Fruit fly (Drosophila melanogaster) Kc167 (cell line): ENCODE results near the gene CG44088.

Experiments used
- Myc ChIP-seq: fragments of >200 bp; optimal IDR thresholded peaks from 2 replicates; lab custom pipeline; 2017; ENCODE audit warnings: missing external identifiers
- Sin3A ChIP-seq: fragments of >200 bp; optimal IDR thresholded peaks from 2 replicates; lab custom pipeline; 2018; ENCODE audit warnings: missing external identifiers
- psq ChIP-seq: fragments of >200 bp; optimal IDR thresholded peaks from 2 replicates; lab custom pipeline; 2017; ENCODE audit warnings: missing external identifiers

DNA sequence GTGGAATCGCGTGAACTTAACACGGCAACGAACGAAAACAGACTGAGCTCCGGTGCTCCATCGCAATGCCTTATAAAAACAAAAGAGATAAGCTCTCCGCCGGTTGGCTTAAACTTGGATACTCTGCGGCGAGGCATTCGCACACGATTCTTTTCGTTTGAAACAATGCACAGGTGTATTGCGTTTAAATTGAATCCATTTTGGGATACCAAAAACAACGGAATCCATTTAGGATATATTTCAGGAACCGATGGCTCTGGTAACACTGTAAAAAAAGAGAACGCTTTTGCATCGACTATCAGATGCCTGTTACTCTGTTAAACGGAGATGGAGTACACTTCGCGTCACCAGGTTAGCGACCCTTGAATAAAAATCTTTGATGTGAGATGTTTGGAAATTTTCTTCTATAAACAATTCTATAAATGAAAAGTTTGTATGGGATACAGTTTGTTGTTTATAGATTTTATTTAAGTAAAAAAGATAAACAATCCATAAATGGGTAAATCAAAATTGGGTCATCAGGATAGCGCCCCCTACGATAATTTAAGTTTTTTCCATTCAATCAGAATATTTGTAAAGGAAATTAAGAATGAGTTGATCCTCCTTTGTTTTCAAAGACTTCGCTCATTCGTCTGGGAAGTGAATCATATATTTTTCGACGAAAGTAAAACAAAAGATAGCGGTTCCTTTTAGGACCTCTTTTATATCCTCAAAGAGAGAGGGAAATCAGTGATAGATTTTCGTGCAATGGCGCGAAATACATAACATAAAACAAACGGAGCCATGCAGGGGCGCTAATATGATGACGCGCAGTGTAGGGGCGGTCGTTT is 42.8 kb downstream of the CG44088 start, which contains the start of gene Nep2:
- TF ChIP-seq Sin3A (lab: Kevin White, UChicago): no peak
- TF ChIP-seq psq: no peak
- TF ChIP-seq Myc (lab: Kevin White, UChicago): no peak
